Worm (Caenorhabditis elegans): ENCODE results near the gene met-2.

DNA sequence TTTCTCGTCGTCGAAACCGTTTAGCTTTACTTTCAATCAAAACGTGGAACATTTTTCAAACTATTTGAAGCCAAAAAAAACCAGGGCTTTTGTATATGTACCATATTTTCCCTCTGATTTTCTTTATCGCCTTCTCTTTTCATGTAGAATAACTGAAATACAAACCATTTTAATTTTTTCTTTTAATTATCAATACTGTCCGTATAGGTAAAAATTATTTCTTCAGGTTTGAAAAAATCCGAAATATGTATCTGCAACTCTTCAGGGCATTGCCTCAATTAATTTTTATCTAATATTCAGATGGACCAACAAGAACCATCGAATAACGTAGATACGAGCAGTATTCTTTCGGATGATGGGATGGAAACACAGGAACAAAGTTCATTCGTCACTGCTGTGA, at the start of gene met-2:
- TF ChIP-seq tbx-2 (tag; optimal IDR thresholded peaks at IDR 0.05) (no peak), ces-1 (GFP tag; optimal IDR thresholded peaks at IDR 0.05) (no peak), aha-1 (tag; optimal IDR thresholded peaks at IDR 0.05) (no peak)

Measured in whole organism, L1 larva.